Worm (Caenorhabditis elegans) whole organism, midembryonic: Measurements from ENCODE around the gene C08E3.15.

Experiments
- flt-1 ChIP-seq: fragments of 200-800 bp; sonication (Bioruptor generic); IDR thresholded peaks from 2 replicates; pipeline ENCODE4 v1.3.6; 2022; ENCODE audit warnings: missing genetic modification characterization, missing compliant biosample characterization
- klf-2 ChIP-seq: fragments of 200-800 bp; sonication (Bioruptor generic); conservative IDR thresholded peaks from 2 replicates; pipeline ENCODE4 v1.3.6; 2022; ENCODE audit warnings: missing genetic modification reagents, missing genetic modification characterization, missing compliant biosample characterization
- med-1 ChIP-seq: sonication (generic microtip); optimal IDR thresholded peaks from 2 replicates; lab custom pipeline; 2017; ENCODE audit warnings: missing genetic modification characterization, mild to moderate bottlenecking, missing compliant biosample characterization, antibody characterized with exemption, missing genetic modification reagents; ENCODE audit not compliant: insufficient read depth
- ztf-29 ChIP-seq: fragments of 200-800 bp; sonication (Bioruptor generic); IDR thresholded peaks from 2 replicates; pipeline ENCODE4 v1.3.6; 2022; ENCODE audit warnings: missing genetic modification reagents, missing genetic modification characterization, missing compliant biosample characterization

ce11 chrII:1607575-1607974 lies 20.1 kb downstream of the C08E3.15 start:
- TF ChIP-seq med-1 (GFP tag; lab: Kevin White, UChicago) (no peak), flt-1 (GFP tag; lab: Robert Waterston, UW) (no peak), ztf-29 (no peak), klf-2 (no peak)
